Fruit fly (Drosophila melanogaster) whole organism, embryonic: ENCODE measurements around the gene CG15696.
A peak's percentile ranks its signal among the peaks of the same experiment; 100 is the strongest.

ENCODE experiments used
- Bteb2 ChIP-seq: fragments of 200-800 bp; sonication (Bioruptor generic); optimal IDR thresholded peaks from 2 replicates; lab custom pipeline; 2016; ENCODE audit warnings: missing biosample characterization, missing genetic modification characterization
- CG10565 ChIP-seq: fragments of 200-800 bp; sonication (Bioruptor generic); optimal IDR thresholded peaks from 3 replicates; lab custom pipeline; 2016; ENCODE audit warnings: missing biosample characterization, mild to moderate bottlenecking, missing genetic modification characterization
- CG10979 ChIP-seq: fragments of 200-800 bp; sonication (Bioruptor generic); optimal IDR thresholded peaks from 2 replicates; lab custom pipeline; 2018; ENCODE audit warnings: missing biosample characterization, mild to moderate bottlenecking, missing genetic modification characterization, moderate library complexity
- CG1233 ChIP-seq: fragments of 200-800 bp; sonication (Bioruptor generic); optimal IDR thresholded peaks from 4 replicates; lab custom pipeline; 2018; ENCODE audit warnings: missing biosample characterization, mild to moderate bottlenecking, missing genetic modification characterization
- CG12942 ChIP-seq: fragments of 200-800 bp; sonication (Bioruptor generic); optimal IDR thresholded peaks from 3 replicates; lab custom pipeline; 2016; ENCODE audit warnings: missing biosample characterization, missing genetic modification characterization
- CG13287 ChIP-seq: fragments of 200-800 bp; sonication (Bioruptor generic); IDR thresholded peaks from 2 replicates; pipeline ENCODE4 v1.3.6; 2022; ENCODE audit warnings: missing biosample characterization, missing genetic modification characterization; ENCODE audit not compliant: partially characterized antibody
- CG15601 ChIP-seq: fragments of 200-800 bp; sonication (Bioruptor generic); optimal IDR thresholded peaks from 3 replicates; lab custom pipeline; 2019; ENCODE audit warnings: missing biosample characterization, mild to moderate bottlenecking, missing genetic modification characterization, moderate library complexity
- CG15696 ChIP-seq: fragments of 200-800 bp; sonication (Bioruptor generic); optimal IDR thresholded peaks from 2 replicates; lab custom pipeline; 2019; ENCODE audit warnings: missing biosample characterization, mild to moderate bottlenecking, missing genetic modification characterization, moderate library complexity
- CG16779 ChIP-seq: fragments of 200-800 bp; sonication (Bioruptor generic); IDR thresholded peaks from 2 replicates; pipeline ENCODE4 v1.3.6; 2022; ENCODE audit warnings: missing biosample characterization, missing genetic modification characterization
- CG16815 ChIP-seq: fragments of 200-800 bp; sonication (Bioruptor generic); optimal IDR thresholded peaks from 3 replicates; lab custom pipeline; 2017; ENCODE audit warnings: missing biosample characterization, mild to moderate bottlenecking, missing genetic modification characterization
- CG17186 ChIP-seq: fragments of 200-800 bp; sonication (Bioruptor generic); optimal IDR thresholded peaks from 3 replicates; lab custom pipeline; 2017; ENCODE audit warnings: missing biosample characterization, missing genetic modification reagents, missing genetic modification characterization
- CG17359 ChIP-seq: fragments of 200-800 bp; sonication (Bioruptor generic); optimal IDR thresholded peaks from 3 replicates; lab custom pipeline; 2018; ENCODE audit warnings: missing biosample characterization, mild to moderate bottlenecking, missing genetic modification characterization, moderate library complexity
- CG17912 ChIP-seq: fragments of 200-800 bp; sonication (Bioruptor generic); optimal IDR thresholded peaks from 2 replicates; lab custom pipeline; 2018; ENCODE audit warnings: missing biosample characterization, mild to moderate bottlenecking, missing genetic modification characterization
- CG18619 ChIP-seq: fragments of 200-800 bp; sonication (Bioruptor generic); optimal IDR thresholded peaks from 3 replicates; lab custom pipeline; 2017; ENCODE audit warnings: missing biosample characterization, mild to moderate bottlenecking, missing genetic modification characterization
- CG30020 ChIP-seq: fragments of 200-800 bp; optimal IDR thresholded peaks from 2 replicates; lab custom pipeline; 2019; ENCODE audit warnings: missing biosample characterization, mild to moderate bottlenecking, missing genetic modification characterization, moderate library complexity
- CG33557 ChIP-seq: fragments of 200-800 bp; sonication (Bioruptor generic); optimal IDR thresholded peaks from 2 replicates; lab custom pipeline; 2019; ENCODE audit warnings: missing biosample characterization, mild to moderate bottlenecking, missing genetic modification characterization, moderate library complexity
- CG3847 ChIP-seq: fragments of 200-800 bp; sonication (Bioruptor generic); IDR thresholded peaks from 2 replicates; pipeline ENCODE4 v1.3.6; 2022; ENCODE audit warnings: missing biosample characterization, missing genetic modification characterization
- CG5245 ChIP-seq: fragments of 200-800 bp; sonication (Bioruptor generic); optimal IDR thresholded peaks from 3 replicates; lab custom pipeline; 2016; ENCODE audit warnings: missing biosample characterization, missing genetic modification characterization
- CG5953 ChIP-seq: fragments of 200-800 bp; sonication (Bioruptor generic); IDR thresholded peaks from 2 replicates; pipeline ENCODE4 v1.3.6; 2022; ENCODE audit warnings: missing biosample characterization, missing genetic modification characterization
- CG6254 ChIP-seq: fragments of 200-800 bp; sonication (Bioruptor generic); optimal IDR thresholded peaks from 3 replicates; lab custom pipeline; 2017; ENCODE audit warnings: mild to moderate bottlenecking, missing biosample characterization, missing genetic modification reagents, missing genetic modification characterization
- CG6689 ChIP-seq: fragments of 200-800 bp; sonication (Bioruptor generic); IDR thresholded peaks from 2 replicates; pipeline ENCODE4 v1.3.6; 2022; ENCODE audit warnings: missing biosample characterization, missing genetic modification characterization
- CG8089 ChIP-seq: fragments of 200-800 bp; sonication (Bioruptor generic); optimal IDR thresholded peaks from 3 replicates; lab custom pipeline; 2016; ENCODE audit warnings: missing biosample characterization, missing genetic modification characterization
- Camta ChIP-seq: fragments of 200-800 bp; sonication (Bioruptor generic); optimal IDR thresholded peaks from 2 replicates; lab custom pipeline; 2016; ENCODE audit warnings: missing biosample characterization, missing genetic modification characterization
- D19B ChIP-seq: fragments of 200-800 bp; sonication (Bioruptor generic); optimal IDR thresholded peaks from 2 replicates; lab custom pipeline; 2017; ENCODE audit warnings: missing biosample characterization, mild to moderate bottlenecking, missing genetic modification characterization
- Dip3 ChIP-seq: fragments of 200-800 bp; sonication (Bioruptor generic); optimal IDR thresholded peaks from 3 replicates; lab custom pipeline; 2016; ENCODE audit warnings: missing biosample characterization, missing genetic modification characterization
- Dp ChIP-seq: fragments of 200-800 bp; sonication (Bioruptor generic); optimal IDR thresholded peaks from 2 replicates; lab custom pipeline; 2018; ENCODE audit warnings: missing biosample characterization, mild to moderate bottlenecking, missing genetic modification characterization, moderate library complexity
- Lpt ChIP-seq: fragments of >200 bp; optimal IDR thresholded peaks from 2 replicates; lab custom pipeline; 2018; ENCODE audit warnings: missing biosample characterization, missing genetic modification characterization
- Six4 ChIP-seq: fragments of 200-800 bp; sonication (Bioruptor generic); optimal IDR thresholded peaks from 2 replicates; lab custom pipeline; 2016; ENCODE audit warnings: missing biosample characterization, missing genetic modification characterization
- Spps ChIP-seq: fragments of 200-800 bp; sonication (Bioruptor generic); optimal IDR thresholded peaks from 2 replicates; lab custom pipeline; 2018; ENCODE audit warnings: missing biosample characterization, mild to moderate bottlenecking, missing genetic modification characterization
- YL-1 ChIP-seq: fragments of 200-800 bp; sonication (Bioruptor generic); optimal IDR thresholded peaks from 3 replicates; lab custom pipeline; 2017; ENCODE audit warnings: missing biosample characterization, mild to moderate bottlenecking, missing genetic modification characterization
- ac ChIP-seq: fragments of 200-800 bp; sonication (Bioruptor generic); optimal IDR thresholded peaks from 3 replicates; lab custom pipeline; 2017; ENCODE audit warnings: missing biosample characterization, mild to moderate bottlenecking, missing genetic modification characterization
- ap ChIP-seq: fragments of 200-800 bp; sonication (Bioruptor generic); IDR thresholded peaks from 2 replicates; pipeline ENCODE4 v1.3.6; 2022; ENCODE audit warnings: missing biosample characterization, missing genetic modification characterization
- danr ChIP-seq: fragments of 200-800 bp; sonication (Bioruptor generic); IDR thresholded peaks from 2 replicates; pipeline ENCODE4 v1.3.6; 2022; ENCODE audit warnings: missing biosample characterization, missing genetic modification characterization
- dmrt99B ChIP-seq: fragments of 200-800 bp; sonication (Bioruptor generic); optimal IDR thresholded peaks from 2 replicates; lab custom pipeline; 2018; ENCODE audit warnings: missing biosample characterization, mild to moderate bottlenecking, missing genetic modification characterization, moderate library complexity
- emc ChIP-seq: fragments of 200-800 bp; sonication (Bioruptor generic); optimal IDR thresholded peaks from 2 replicates; lab custom pipeline; 2016; ENCODE audit warnings: missing biosample characterization, missing genetic modification characterization
- gem ChIP-seq: fragments of 200-800 bp; sonication (Bioruptor generic); optimal IDR thresholded peaks from 2 replicates; lab custom pipeline; 2019; ENCODE audit warnings: missing biosample characterization, mild to moderate bottlenecking, missing genetic modification characterization, moderate library complexity
- grn ChIP-seq: fragments of 200-800 bp; sonication (Bioruptor generic); optimal IDR thresholded peaks from 3 replicates; lab custom pipeline; 2017; ENCODE audit warnings: missing biosample characterization, missing genetic modification characterization
- ham ChIP-seq: fragments of 200-800 bp; sonication (Bioruptor generic); IDR thresholded peaks from 2 replicates; pipeline ENCODE4 v1.3.6; 2022; ENCODE audit warnings: missing biosample characterization, missing genetic modification characterization
- hbn ChIP-seq: fragments of 200-800 bp; sonication (Bioruptor generic); IDR thresholded peaks from 2 replicates; pipeline ENCODE4 v1.3.6; 2022; ENCODE audit warnings: missing biosample characterization, missing genetic modification characterization; ENCODE audit not compliant: partially characterized antibody
- insv ChIP-seq, 2 experiments: fragments of 200-800 bp; sonication (Bioruptor generic); optimal IDR thresholded peaks; 3 replicates each; lab custom pipeline; 2016 to 2018; ENCODE audit warnings: missing biosample characterization in 2 of 2, missing genetic modification characterization in 2 of 2
- inv ChIP-seq: fragments of 200-800 bp; sonication (Bioruptor generic); IDR thresholded peaks from 2 replicates; pipeline ENCODE4 v1.3.6; 2022; ENCODE audit warnings: missing biosample characterization, missing genetic modification characterization; ENCODE audit not compliant: partially characterized antibody
- jing ChIP-seq: fragments of 200-800 bp; sonication (Bioruptor generic); optimal IDR thresholded peaks from 2 replicates; lab custom pipeline; 2018; ENCODE audit warnings: missing biosample characterization, mild to moderate bottlenecking, missing genetic modification characterization
- kay ChIP-seq: fragments of 200-800 bp; sonication (Bioruptor generic); optimal IDR thresholded peaks from 2 replicates; lab custom pipeline; 2016; ENCODE audit warnings: missing biosample characterization, missing genetic modification characterization
- odd ChIP-seq: fragments of 200-800 bp; sonication (Bioruptor generic); optimal IDR thresholded peaks from 2 replicates; lab custom pipeline; 2017; ENCODE audit warnings: missing biosample characterization, mild to moderate bottlenecking, missing genetic modification characterization
- pan ChIP-seq, 4 experiments: fragments of >200 bp in 3 of 4; fragments of 200-800 bp in 1 of 4; sonication (Bioruptor generic) in 1 of 4; optimal IDR thresholded peaks in 3 of 4; IDR thresholded peaks in 1 of 4; 2 replicates each; pipeline versions ENCODE4 v1.3.6 to Lab custom; 2017 to 2022; ENCODE audit warnings: missing biosample characterization in 2 of 4, missing genetic modification characterization in 2 of 4, mixed read lengths in 1 of 4
- sisA ChIP-seq: fragments of 200-800 bp; sonication (Bioruptor generic); IDR thresholded peaks from 2 replicates; pipeline ENCODE4 v1.3.6; 2022; ENCODE audit warnings: missing biosample characterization, missing genetic modification characterization
- slou ChIP-seq: fragments of 200-800 bp; sonication (Bioruptor generic); optimal IDR thresholded peaks from 3 replicates; lab custom pipeline; 2016; ENCODE audit warnings: missing biosample characterization, missing genetic modification characterization
- slp2 ChIP-seq: fragments of 200-800 bp; sonication (Bioruptor generic); optimal IDR thresholded peaks from 2 replicates; lab custom pipeline; 2016; ENCODE audit warnings: missing biosample characterization, missing genetic modification characterization
- so ChIP-seq: fragments of 200-800 bp; sonication (Bioruptor generic); IDR thresholded peaks from 3 replicates; pipeline ENCODE4 v1.3.6; 2022; ENCODE audit warnings: missing biosample characterization, missing genetic modification characterization

Gene CG15696

dm6 chr3R:20832689-20833524 lies 14.0 kb upstream of the CG15696 start, which contains the start of gene Synd (continued):
- TF ChIP-seq CG30020, result no peak
- peak; percentile 28 for TF ChIP-seq grn (GFP tag; lab: Kevin White, UChicago)
- no peak for TF ChIP-seq CG16815
- TF ChIP-seq ac, result no peak
- TF ChIP-seq CG17359 (tag; lab: Kevin White, UChicago), result peak; percentile 6
- TF ChIP-seq CG1233, result no peak
- 0 out of 2 replicates have a peak, but pooled peaks have one; percentile 17 for TF ChIP-seq CG6689 (GFP tag; lab: Robert Waterston, UW)
- TF ChIP-seq CG10979, result peak; percentile 6
- TF ChIP-seq CG3847 (GFP tag; lab: Robert Waterston, UW), result no peak
- TF ChIP-seq ap (GFP tag; lab: Robert Waterston, UW), result no peak
- TF ChIP-seq Dip3, result no peak
- no peak for TF ChIP-seq so
- TF ChIP-seq insv (GFP tag; optimal IDR thresholded peaks at IDR 0.05; lab: Kevin White, UChicago), result peak in 1 of 2 experiments; percentile 28
- peak; percentile 45 for TF ChIP-seq CG13287 (GFP tag; lab: Robert Waterston, UW)
- TF ChIP-seq kay (GFP tag; lab: Kevin White, UChicago), result no peak
- TF ChIP-seq dmrt99B, result no peak
- TF ChIP-seq inv (GFP tag; lab: Robert Waterston, UW), result no peak
- no peak for TF ChIP-seq CG17186 (GFP tag; lab: Kevin White, UChicago)
- TF ChIP-seq Bteb2 (GFP tag; lab: Kevin White, UChicago), result no peak
- TF ChIP-seq ham (GFP tag; lab: Robert Waterston, UW), result no peak
- TF ChIP-seq CG6254 (GFP tag; lab: Kevin White, UChicago), result no peak
- TF ChIP-seq CG10565 (GFP tag; lab: Kevin White, UChicago), result no peak
- TF ChIP-seq YL-1 (GFP tag; lab: Kevin White, UChicago), result peak; percentile 44
- TF ChIP-seq CG17912 (GFP tag; lab: Kevin White, UChicago), result no peak
- TF ChIP-seq gem (tag; lab: Kevin White, UChicago), result peak; percentile 5
- no peak for TF ChIP-seq Lpt (GFP tag; lab: Kevin White, UChicago)
- peak; percentile 31; the same call in 1 of the 2 replicates for TF ChIP-seq hbn (GFP tag; lab: Robert Waterston, UW)
- TF ChIP-seq odd (GFP tag; lab: Kevin White, UChicago), result no peak
- no peak for TF ChIP-seq CG5245 (GFP tag; lab: Kevin White, UChicago)
- no peak for TF ChIP-seq emc
- TF ChIP-seq CG5953 (GFP tag; lab: Robert Waterston, UW), result no peak
- TF ChIP-seq danr (GFP tag; lab: Robert Waterston, UW), result no peak
- TF ChIP-seq Dp (GFP tag; lab: Kevin White, UChicago), result peak; percentile 31
- no peak for TF ChIP-seq CG15696 (tag; lab: Kevin White, UChicago)
- TF ChIP-seq D19B (GFP tag; lab: Kevin White, UChicago), result peak; percentile 25
- TF ChIP-seq CG15601 (tag; lab: Kevin White, UChicago), result no peak
- TF ChIP-seq jing, result no peak
- TF ChIP-seq CG12942 (GFP tag; lab: Kevin White, UChicago), result no peak
- TF ChIP-seq slp2, result no peak
- TF ChIP-seq CG33557 (GFP tag; lab: Kevin White, UChicago), result peak; percentile 10
- TF ChIP-seq slou (GFP tag; lab: Kevin White, UChicago), result no peak
- TF ChIP-seq Spps (tag; lab: Kevin White, UChicago), result no peak
- TF ChIP-seq CG8089 (GFP tag; lab: Kevin White, UChicago), result no peak
- TF ChIP-seq Camta, result no peak
- no peak for TF ChIP-seq Six4 (GFP tag; lab: Kevin White, UChicago)
- no peak for TF ChIP-seq CG16779 (GFP tag; lab: Robert Waterston, UW)
- no peak for TF ChIP-seq CG18619 (GFP tag; lab: Kevin White, UChicago)
- no peak for TF ChIP-seq sisA (GFP tag; lab: Robert Waterston, UW)
- no peak for TF ChIP-seq pan (optimal IDR thresholded peaks at IDR 0.05; lab: Kevin White, UChicago)
- no peak for TF ChIP-seq pan (GFP tag; optimal IDR thresholded peaks at IDR 0.05 in 1 of 2, IDR thresholded peaks at IDR 0.05 in 1 of 2)
